Worm (Caenorhabditis elegans) whole organism, L4 larva: ENCODE results near the gene T08D10.4.
A peak's percentile ranks its signal among the peaks of the same experiment; 100 is the strongest.

ENCODE experiments used
- aly-2 ChIP-seq: sonication (generic microtip); optimal IDR thresholded peaks from 2 replicates; lab custom pipeline; 2018; ENCODE audit warnings: missing biosample characterization, missing genetic modification characterization
- ama-1 ChIP-seq: fragments of 150-350 bp; optimal IDR thresholded peaks from 2 replicates; lab custom pipeline; 2014; ENCODE audit warnings: inconsistent platforms, mixed read lengths
- nhr-102 ChIP-seq: sonication (generic microtip); optimal IDR thresholded peaks from 2 replicates; lab custom pipeline; 2016; ENCODE audit warnings: mild to moderate bottlenecking, missing genetic modification characterization, moderate library complexity, missing compliant biosample characterization
- unc-62 ChIP-seq, 3 experiments: fragments of 150-350 bp in 1 of 3; sonication (generic microtip); optimal IDR thresholded peaks in 2 of 3; peaks in 1 of 3; 1 replicate in 1 of 3; 2 replicates in 2 of 3; lab custom pipeline; 2014 to 2017; ENCODE audit warnings: missing biosample characterization in 3 of 3, missing genetic modification characterization in 3 of 3, missing genetic modification reagents in 3 of 3, missing genotype in 1 of 3
- zip-11 ChIP-seq: fragments of 200-800 bp; sonication (Bioruptor generic); IDR thresholded peaks from 2 replicates; pipeline ENCODE4 v1.3.6; 2022; ENCODE audit warnings: missing genetic modification characterization, missing compliant biosample characterization

- no peak for TF ChIP-seq zip-11 (GFP tag; lab: Robert Waterston, UW)
- no peak for TF ChIP-seq unc-62 (GFP tag; optimal IDR thresholded peaks at IDR 0.05 in 1 of 2; lab: Kevin White, UChicago)
- no peak for TF ChIP-seq unc-62 (tag; optimal IDR thresholded peaks at IDR 0.05; lab: Kevin White, UChicago)
- no peak for TF ChIP-seq aly-2 (tag; lab: Kevin White, UChicago)
- TF ChIP-seq ama-1 (lab: Kevin White, UChicago): no peak
- TF ChIP-seq nhr-102: peak; percentile 44
Observed at ce11 chrX:11964555-11964954, 11.4 kb upstream of the T08D10.4 start.
